Worm (Caenorhabditis elegans): ENCODE results near the gene K08E3.2.

The K08E3.2 gene

ce11 chrIII:13717505-13717904 is 31.0 kb downstream of the K08E3.2 start (continued):
- TF ChIP-seq aly-2 (tag; optimal IDR thresholded peaks at IDR 0.05) (no peak), mml-1 (tag; optimal IDR thresholded peaks at IDR 0.05) (no peak), nhr-11 (tag; optimal IDR thresholded peaks at IDR 0.05) (no peak), ZK546.5 (tag; optimal IDR thresholded peaks at IDR 0.05) (no peak), nhr-43 (tag; optimal IDR thresholded peaks at IDR 0.05; ENCODE audit: poor library complexity, severe bottlenecking) (peak; percentile 40), nhr-67 (tag; optimal IDR thresholded peaks at IDR 0.05) (no peak), egl-5 (tag; optimal IDR thresholded peaks at IDR 0.05) (peak; percentile 53), ceh-9 (tag; optimal IDR thresholded peaks at IDR 0.05) (no peak), ztf-11 (tag; optimal IDR thresholded peaks at IDR 0.05) (no peak), ama-1 (optimal IDR thresholded peaks at IDR 0.05) (peak; percentile 9)

ce11 chrIII:13716831-13717230 is 31.7 kb downstream of the K08E3.2 start:
- no peak for TF ChIP-seq elt-3 (tag; optimal IDR thresholded peaks at IDR 0.05)
- TF ChIP-seq nhr-12 (tag; optimal IDR thresholded peaks at IDR 0.05), result no peak
- TF ChIP-seq ztf-11 (tag; optimal IDR thresholded peaks at IDR 0.05), result no peak
- no peak for TF ChIP-seq nfya-1 (tag; optimal IDR thresholded peaks at IDR 0.05; ENCODE audit: insufficient read depth)
- TF ChIP-seq eor-1 (tag; optimal IDR thresholded peaks at IDR 0.05), result no peak

- peak; percentile 63 for TF ChIP-seq nhr-11 (tag; optimal IDR thresholded peaks at IDR 0.05)
- TF ChIP-seq mml-1 (tag; optimal IDR thresholded peaks at IDR 0.05), result no peak
- TF ChIP-seq ztf-4 (tag; optimal IDR thresholded peaks at IDR 0.05), result no peak
- TF ChIP-seq eor-1 (tag; optimal IDR thresholded peaks at IDR 0.05), result no peak
- no peak for TF ChIP-seq fos-1 (tag; optimal IDR thresholded peaks at IDR 0.05)
- peak; percentile 73 for TF ChIP-seq skn-1 (tag; optimal IDR thresholded peaks at IDR 0.05)
- TF ChIP-seq nhr-25 (tag; optimal IDR thresholded peaks at IDR 0.05), result peak; percentile 31
Observed at ce11 chrIII:13716266-13716665, 32.2 kb downstream of the K08E3.2 start.

- TF ChIP-seq daf-12 (tag; optimal IDR thresholded peaks at IDR 0.05) (no peak), nhr-11 (tag; optimal IDR thresholded peaks at IDR 0.05) (no peak), ceh-82 (tag; optimal IDR thresholded peaks at IDR 0.05) (no peak), mml-1 (tag; optimal IDR thresholded peaks at IDR 0.05) (no peak), egl-27 (tag; optimal IDR thresholded peaks at IDR 0.05) (no peak), nhr-76 (tag; optimal IDR thresholded peaks at IDR 0.05) (no peak), jun-1 (tag; optimal IDR thresholded peaks at IDR 0.05) (no peak), aly-2 (tag; optimal IDR thresholded peaks at IDR 0.05) (no peak)
Observed at ce11 chrIII:13714950-13715349, 33.5 kb downstream of the K08E3.2 start.

ce11 chrIII:13713807-13714206 is 34.7 kb downstream of the K08E3.2 start:
- TF ChIP-seq hmg-11 (tag; optimal IDR thresholded peaks at IDR 0.05) (no peak), skn-1 (tag; optimal IDR thresholded peaks at IDR 0.05) (no peak), nhr-25 (tag; optimal IDR thresholded peaks at IDR 0.05) (peak; percentile 16), zag-1 (tag; optimal IDR thresholded peaks at IDR 0.05) (no peak), eor-1 (tag; optimal IDR thresholded peaks at IDR 0.05) (no peak)

- no peak for TF ChIP-seq unc-39 (tag; optimal IDR thresholded peaks at IDR 0.05)
- TF ChIP-seq egl-5 (tag; optimal IDR thresholded peaks at IDR 0.05), result no peak
- TF ChIP-seq skn-1 (tag; optimal IDR thresholded peaks at IDR 0.05), result peak; percentile 4
- peak; percentile 27 for TF ChIP-seq jun-1 (tag; optimal IDR thresholded peaks at IDR 0.05)
- TF ChIP-seq nhr-237 (tag; optimal IDR thresholded peaks at IDR 0.05), result no peak
- peak; percentile 84 for TF ChIP-seq nfya-1 (tag; optimal IDR thresholded peaks at IDR 0.05; ENCODE audit: insufficient read depth)
- peak; percentile 72 for TF ChIP-seq hmg-11 (tag; optimal IDR thresholded peaks at IDR 0.05)
- no peak for TF ChIP-seq fkh-10 (GFP tag; optimal IDR thresholded peaks at IDR 0.05)
- TF ChIP-seq lin-39 (tag; optimal IDR thresholded peaks at IDR 0.05), result peak; percentile 62
- TF ChIP-seq ceh-28 (tag; optimal IDR thresholded peaks at IDR 0.05), result peak; percentile 12
- TF ChIP-seq nhr-11 (tag; optimal IDR thresholded peaks at IDR 0.05), result no peak
- peak; percentile 5 for TF ChIP-seq elt-2 (tag; optimal IDR thresholded peaks at IDR 0.05)
- no peak for TF ChIP-seq zag-1 (tag; optimal IDR thresholded peaks at IDR 0.05)
- no peak for TF ChIP-seq fkh-2 (tag; optimal IDR thresholded peaks at IDR 0.05)
- peak; percentile 44 for TF ChIP-seq pha-4 (tag; optimal IDR thresholded peaks at IDR 0.05)
- no peak for TF ChIP-seq nhr-43 (tag; optimal IDR thresholded peaks at IDR 0.05; ENCODE audit: poor library complexity, severe bottlenecking)
- TF ChIP-seq ceh-16 (tag; optimal IDR thresholded peaks at IDR 0.05), result no peak
- peak; percentile 4 for TF ChIP-seq lin-15B (tag; optimal IDR thresholded peaks at IDR 0.05)
Observed at ce11 chrIII:13712854-13713293, 35.6 kb downstream of the K08E3.2 start.

All from whole organism, L3 larva.